Worm (Caenorhabditis elegans) whole organism, midembryonic: Measurements from ENCODE around the gene maa-1.

Experiments used
- T22C8.4 ChIP-seq: fragments of 200-800 bp; sonication (Bioruptor generic); IDR thresholded peaks from 2 replicates; pipeline ENCODE4 v1.3.6; 2022; ENCODE audit warnings: missing genetic modification characterization, missing compliant biosample characterization
- cog-1 ChIP-seq: sonication (generic microtip); optimal IDR thresholded peaks from 2 replicates; lab custom pipeline; 2016; ENCODE audit warnings: missing genetic modification characterization, missing compliant biosample characterization
- flt-1 ChIP-seq: fragments of 200-800 bp; sonication (Bioruptor generic); IDR thresholded peaks from 2 replicates; pipeline ENCODE4 v1.3.6; 2022; ENCODE audit warnings: missing genetic modification characterization, missing compliant biosample characterization
- klf-2 ChIP-seq: fragments of 200-800 bp; sonication (Bioruptor generic); conservative IDR thresholded peaks from 2 replicates; pipeline ENCODE4 v1.3.6; 2022; ENCODE audit warnings: missing genetic modification reagents, missing genetic modification characterization, missing compliant biosample characterization
- med-1 ChIP-seq: sonication (generic microtip); optimal IDR thresholded peaks from 2 replicates; lab custom pipeline; 2017; ENCODE audit warnings: missing genetic modification characterization, mild to moderate bottlenecking, missing compliant biosample characterization, antibody characterized with exemption, missing genetic modification reagents; ENCODE audit not compliant: insufficient read depth
- ref-1 ChIP-seq: fragments of 200-800 bp; sonication (Bioruptor generic); conservative IDR thresholded peaks from 2 replicates; pipeline ENCODE4 v1.3.6; 2022; ENCODE audit warnings: missing genetic modification reagents, missing genetic modification characterization, missing compliant biosample characterization
- tab-1 ChIP-seq: fragments of 200-800 bp; sonication (Bioruptor generic); IDR thresholded peaks from 2 replicates; pipeline ENCODE4 v1.3.6; 2022; ENCODE audit warnings: missing genetic modification characterization, missing compliant biosample characterization
- ztf-23 ChIP-seq: fragments of 200-800 bp; sonication (Bioruptor generic); IDR thresholded peaks from 2 replicates; pipeline ENCODE4 v1.3.6; 2022; ENCODE audit warnings: missing genetic modification reagents, missing genetic modification characterization, missing compliant biosample characterization
- ztf-29 ChIP-seq: fragments of 200-800 bp; sonication (Bioruptor generic); IDR thresholded peaks from 2 replicates; pipeline ENCODE4 v1.3.6; 2022; ENCODE audit warnings: missing genetic modification reagents, missing genetic modification characterization, missing compliant biosample characterization

Gene maa-1

DNA sequence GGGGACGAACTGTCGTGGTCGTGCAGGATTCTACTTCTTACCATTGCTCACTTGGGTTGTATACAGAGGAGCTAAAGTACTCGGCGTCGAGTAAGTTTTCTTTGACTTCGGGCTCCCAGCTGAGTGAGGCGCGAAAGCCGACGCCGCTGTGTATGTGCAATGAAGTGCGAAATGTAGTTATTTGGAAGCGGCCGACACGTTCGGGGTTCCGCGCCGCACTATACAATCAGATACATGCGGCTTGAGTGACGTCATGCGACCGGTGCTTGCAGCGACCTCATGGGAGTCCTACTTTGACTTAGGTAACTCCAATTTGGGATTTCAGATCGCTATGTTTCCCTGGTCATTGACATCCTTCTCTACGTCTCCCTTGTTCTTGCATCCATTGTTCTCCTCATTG is 4.5 kb downstream of the maa-1 start:
- TF ChIP-seq tab-1 (no peak), klf-2 (GFP tag; lab: Robert Waterston, UW) (no peak), med-1 (GFP tag; lab: Kevin White, UChicago) (no peak), T22C8.4 (GFP tag; lab: Robert Waterston, UW) (no peak), flt-1 (GFP tag; lab: Robert Waterston, UW) (no peak), ref-1 (GFP tag; lab: Robert Waterston, UW) (no peak), cog-1 (no peak), ztf-23 (GFP tag; lab: Robert Waterston, UW) (no peak), ztf-29 (GFP tag; lab: Robert Waterston, UW) (no peak)

DNA sequence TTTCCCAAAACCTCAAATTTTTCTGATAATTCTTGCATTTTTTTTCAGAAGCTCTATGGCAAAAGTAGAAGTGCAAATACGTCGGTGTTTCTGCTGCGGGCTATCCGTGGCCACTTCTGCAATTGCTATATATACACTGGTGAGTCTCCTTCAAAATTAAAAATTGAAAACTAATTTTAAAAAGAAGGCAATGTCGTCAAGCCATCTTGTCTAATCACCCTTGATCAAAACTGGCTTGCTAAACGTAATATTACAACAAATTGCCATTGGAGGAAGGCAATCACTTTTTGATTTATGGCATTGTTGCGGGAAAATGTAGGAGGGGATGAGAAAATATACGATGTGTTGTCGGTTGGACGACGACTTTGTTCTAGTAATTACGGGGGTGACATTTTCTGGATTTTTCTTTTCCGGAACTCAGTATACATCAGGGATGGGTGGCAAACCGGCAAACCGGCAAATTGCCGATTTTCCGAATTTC is 5.8 kb downstream of the maa-1 start, which contains the start of gene C18D11.1:
Gene C18D11.1, plus strand, starts transcription at position 51 of the 481 bp plus-strand sequence.
- TF ChIP-seq klf-2 (GFP tag; lab: Robert Waterston, UW) (no peak), T22C8.4 (GFP tag; lab: Robert Waterston, UW) (no peak), med-1 (GFP tag; lab: Kevin White, UChicago) (no peak), ztf-23 (GFP tag; lab: Robert Waterston, UW) (no peak), ztf-29 (GFP tag; lab: Robert Waterston, UW) (no peak), tab-1 (no peak), cog-1 (no peak), flt-1 (GFP tag; lab: Robert Waterston, UW) (no peak), ref-1 (GFP tag; lab: Robert Waterston, UW) (no peak)

DNA sequence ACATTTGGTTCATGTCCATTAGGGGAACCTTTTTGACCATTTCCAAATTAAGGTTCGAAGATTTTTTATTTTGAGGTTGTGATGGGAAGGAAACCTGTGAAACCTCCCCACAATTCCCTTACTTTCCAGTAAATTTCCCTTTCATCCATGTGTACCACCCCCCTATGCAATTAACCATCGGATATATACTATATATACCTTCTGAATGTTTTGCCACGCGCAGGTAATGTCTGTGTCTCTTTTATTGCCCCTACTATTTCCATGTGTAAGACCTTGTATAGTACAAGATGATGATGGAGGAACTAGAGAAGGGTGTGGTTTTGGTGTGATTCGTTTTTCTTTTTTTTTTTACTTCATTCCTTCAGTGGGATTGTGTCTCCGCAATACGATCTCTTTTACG is 7.7 kb downstream of the maa-1 start:
- TF ChIP-seq cog-1: no peak
- TF ChIP-seq klf-2 (GFP tag; lab: Robert Waterston, UW): no peak
- no peak for TF ChIP-seq ztf-23 (GFP tag; lab: Robert Waterston, UW)
- no peak for TF ChIP-seq med-1 (GFP tag; lab: Kevin White, UChicago)
- TF ChIP-seq T22C8.4 (GFP tag; lab: Robert Waterston, UW): no peak
- no peak for TF ChIP-seq ref-1 (GFP tag; lab: Robert Waterston, UW)
- TF ChIP-seq ztf-29 (GFP tag; lab: Robert Waterston, UW): no peak
- TF ChIP-seq flt-1 (GFP tag; lab: Robert Waterston, UW): no peak
- no peak for TF ChIP-seq tab-1

DNA sequence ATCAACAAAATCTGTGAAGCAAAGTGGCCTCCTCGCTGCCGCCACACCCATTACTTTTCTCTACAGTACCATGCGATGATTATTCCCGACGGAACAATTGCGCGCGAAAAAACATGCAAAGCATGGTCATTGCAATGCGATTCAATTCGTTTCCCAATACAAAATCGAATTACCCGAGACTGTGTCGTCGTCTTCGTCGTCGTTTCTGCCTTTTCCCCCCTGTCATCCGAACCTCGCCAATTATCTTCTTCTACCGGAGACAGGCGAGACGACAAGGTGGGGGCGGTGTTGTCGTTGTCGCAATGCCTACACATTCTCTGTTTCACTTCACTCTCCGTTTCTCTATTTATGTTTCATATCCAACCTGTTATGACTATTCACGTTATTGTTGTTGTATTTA is 10.5 kb downstream of the maa-1 start:
- TF ChIP-seq tab-1 (no peak), cog-1 (no peak), ztf-23 (GFP tag; lab: Robert Waterston, UW) (no peak), ztf-29 (GFP tag; lab: Robert Waterston, UW) (no peak), T22C8.4 (GFP tag; lab: Robert Waterston, UW) (no peak), ref-1 (GFP tag; lab: Robert Waterston, UW) (no peak), klf-2 (GFP tag; lab: Robert Waterston, UW) (no peak), flt-1 (GFP tag; lab: Robert Waterston, UW) (no peak), med-1 (GFP tag; lab: Kevin White, UChicago) (no peak)

DNA sequence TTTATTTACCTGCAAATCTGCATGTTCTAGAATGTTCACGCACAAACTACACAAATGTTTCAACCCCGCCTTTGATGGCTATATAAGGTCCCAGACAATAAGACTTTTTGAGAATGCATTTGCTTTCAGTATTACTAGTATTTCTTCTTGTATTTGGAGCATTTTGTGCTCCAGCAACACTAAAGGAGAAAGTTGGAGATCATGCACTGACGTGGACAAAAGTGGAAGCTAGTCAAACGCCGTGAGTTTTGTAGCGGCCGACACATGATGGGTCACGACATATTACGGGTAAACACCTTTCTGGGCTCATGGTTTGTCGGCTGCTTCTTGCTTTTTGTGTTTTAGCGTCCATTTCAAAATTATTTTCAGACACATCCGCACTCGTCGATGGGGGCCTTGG is 11.9 kb downstream of the maa-1 start, which contains the start of gene C18D11.6:
Gene C18D11.6, plus strand, starts transcription at position 110 of the 400 bp plus-strand sequence.
- TF ChIP-seq ref-1 (GFP tag; lab: Robert Waterston, UW): no peak
- no peak for TF ChIP-seq cog-1
- TF ChIP-seq flt-1 (GFP tag; lab: Robert Waterston, UW): no peak
- TF ChIP-seq med-1 (GFP tag; lab: Kevin White, UChicago): no peak
- TF ChIP-seq tab-1: no peak
- TF ChIP-seq klf-2 (GFP tag; lab: Robert Waterston, UW): no peak
- no peak for TF ChIP-seq ztf-23 (GFP tag; lab: Robert Waterston, UW)
- no peak for TF ChIP-seq T22C8.4 (GFP tag; lab: Robert Waterston, UW)
- no peak for TF ChIP-seq ztf-29 (GFP tag; lab: Robert Waterston, UW)

- TF ChIP-seq med-1 (GFP tag; lab: Kevin White, UChicago) (no peak), cog-1 (no peak), klf-2 (GFP tag; lab: Robert Waterston, UW) (no peak), ref-1 (GFP tag; lab: Robert Waterston, UW) (no peak), ztf-29 (GFP tag; lab: Robert Waterston, UW) (no peak), flt-1 (GFP tag; lab: Robert Waterston, UW) (no peak)
Measured at ce11 chrIII:11808818-11809217, 13.5 kb downstream of the maa-1 start, which contains the start of gene C18D11.9. Gene C18D11.9 (plus strand): TSS chrIII:11809118.

ce11 chrIII:11807418-11807817 is 14.9 kb downstream of the maa-1 start, which contains the start of gene C18D11.10:
Gene C18D11.10 (plus strand): TSS chrIII:11807718.
- TF ChIP-seq klf-2 (GFP tag; lab: Robert Waterston, UW) (no peak), tab-1 (no peak), T22C8.4 (GFP tag; lab: Robert Waterston, UW) (no peak), ztf-29 (GFP tag; lab: Robert Waterston, UW) (no peak), med-1 (GFP tag; lab: Kevin White, UChicago) (no peak), flt-1 (GFP tag; lab: Robert Waterston, UW) (no peak), ztf-23 (GFP tag; lab: Robert Waterston, UW) (no peak), cog-1 (no peak), ref-1 (GFP tag; lab: Robert Waterston, UW) (no peak)

- no peak for TF ChIP-seq tab-1
- TF ChIP-seq med-1 (GFP tag; lab: Kevin White, UChicago): no peak
- TF ChIP-seq ztf-23 (GFP tag; lab: Robert Waterston, UW): no peak
- no peak for TF ChIP-seq cog-1
- no peak for TF ChIP-seq T22C8.4 (GFP tag; lab: Robert Waterston, UW)
- no peak for TF ChIP-seq ztf-29 (GFP tag; lab: Robert Waterston, UW)
- TF ChIP-seq flt-1 (GFP tag; lab: Robert Waterston, UW): no peak
- no peak for TF ChIP-seq klf-2 (GFP tag; lab: Robert Waterston, UW)
- no peak for TF ChIP-seq ref-1 (GFP tag; lab: Robert Waterston, UW)
Measured at ce11 chrIII:11806695-11807094, 15.6 kb downstream of the maa-1 start, which contains the start of gene C18D11.7. Gene C18D11.7 (minus strand): TSS chrIII:11806795.

DNA sequence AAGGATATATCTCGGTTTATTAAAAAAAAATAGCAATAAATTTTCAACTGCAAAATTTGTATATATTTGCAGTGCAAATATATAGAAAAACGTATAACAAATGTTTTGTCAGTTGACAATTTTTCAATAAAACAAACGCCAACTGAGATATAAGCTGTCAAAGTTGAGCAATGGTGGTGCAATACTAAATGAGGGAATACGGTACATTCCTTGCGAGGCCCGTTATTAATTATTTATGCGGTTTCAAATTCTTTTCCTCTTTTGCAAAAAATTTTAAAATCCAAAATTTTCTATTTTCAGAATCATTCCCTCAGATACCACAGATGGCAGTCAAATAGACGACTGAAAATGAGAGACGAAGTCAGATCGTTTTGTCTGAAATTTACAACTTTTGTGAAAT is 26.9 kb downstream of the maa-1 start, which contains the start of gene twk-39:
Gene twk-39, plus strand, starts transcription at position 301 of the 400 bp plus-strand sequence.
- TF ChIP-seq T22C8.4 (GFP tag; lab: Robert Waterston, UW) (no peak), flt-1 (GFP tag; lab: Robert Waterston, UW) (no peak), tab-1 (no peak), ref-1 (GFP tag; lab: Robert Waterston, UW) (no peak), ztf-29 (GFP tag; lab: Robert Waterston, UW) (no peak), cog-1 (no peak), ztf-23 (GFP tag; lab: Robert Waterston, UW) (no peak), klf-2 (GFP tag; lab: Robert Waterston, UW) (no peak)
